Fruit fly (Drosophila melanogaster) whole organism, prepupa: ENCODE measurements around the gene CG31199.

Experiments used
- CG31627 ChIP-seq: fragments of 200-800 bp; sonication (Bioruptor generic); optimal IDR thresholded peaks from 3 replicates; lab custom pipeline; 2016; ENCODE audit warnings: missing biosample characterization, missing genetic modification characterization
- CG3919 ChIP-seq: fragments of 200-800 bp; sonication (Bioruptor generic); optimal IDR thresholded peaks from 3 replicates; lab custom pipeline; 2016; ENCODE audit warnings: missing biosample characterization, missing genetic modification characterization
- CG8319 ChIP-seq: fragments of 200-800 bp; sonication (Bioruptor generic); optimal IDR thresholded peaks from 3 replicates; lab custom pipeline; 2016; ENCODE audit warnings: missing biosample characterization, missing genetic modification characterization
- Eip78C ChIP-seq: fragments of 200-800 bp; sonication (Bioruptor generic); peaks from one replicate; lab custom pipeline; 2016; ENCODE audit warnings: missing biosample characterization, missing genetic modification characterization
- Eip93F ChIP-seq: fragments of 200-800 bp; sonication (Bioruptor generic); optimal IDR thresholded peaks from 2 replicates; lab custom pipeline; 2016; ENCODE audit warnings: missing biosample characterization, mild to moderate bottlenecking, missing genetic modification characterization
- Sox102F ChIP-seq: fragments of 200-800 bp; sonication (Bioruptor generic); optimal IDR thresholded peaks from 2 replicates; lab custom pipeline; 2016; ENCODE audit warnings: missing biosample characterization, mild to moderate bottlenecking, missing genetic modification characterization
- dac ChIP-seq: fragments of 200-800 bp; sonication (Bioruptor generic); optimal IDR thresholded peaks from 2 replicates; lab custom pipeline; 2017; ENCODE audit warnings: missing biosample characterization, mild to moderate bottlenecking, missing genetic modification characterization

DNA sequence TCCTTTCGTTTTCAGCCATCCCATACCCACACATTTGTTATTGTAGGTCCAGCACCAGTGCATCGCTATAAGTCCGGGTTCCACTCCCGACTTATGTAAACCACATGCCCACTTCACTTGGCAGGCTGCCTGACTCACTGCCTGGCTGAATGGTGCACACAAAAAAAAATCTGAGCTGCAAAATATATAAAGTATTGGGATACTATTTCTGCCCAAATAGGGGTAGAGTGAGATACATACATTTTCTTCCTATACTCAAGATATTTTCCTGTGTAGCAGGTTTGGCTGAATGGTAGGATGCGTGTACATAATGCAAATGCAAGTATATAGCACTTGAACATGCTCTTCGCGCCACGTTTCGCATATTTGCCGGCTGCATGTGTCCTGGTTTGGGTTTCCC is 29.5 kb upstream of the CG31199 start:
- TF ChIP-seq dac (GFP tag; lab: Kevin White, UChicago), result no peak
- TF ChIP-seq Sox102F (GFP tag; lab: Kevin White, UChicago), result peak; percentile 8
- TF ChIP-seq Eip93F, result no peak
- no peak for TF ChIP-seq CG8319 (GFP tag; lab: Kevin White, UChicago)
- peak; percentile 59 for TF ChIP-seq CG3919 (GFP tag; lab: Kevin White, UChicago)
- no peak for TF ChIP-seq CG31627
- peak; percentile 86 for TF ChIP-seq Eip78C
